Worm (Caenorhabditis elegans): ENCODE results near the gene aqp-7.
A peak's percentile ranks its signal among the peaks of the same experiment; 100 is the strongest.

aqp-7 gene

ce11 chrX:3035972-3036379 is 11.1 kb downstream of the aqp-7 start (continued):
- TF ChIP-seq F10E7.11 (tag; optimal IDR thresholded peaks at IDR 0.05) (peak; percentile 91), lir-1 (GFP tag; conservative IDR thresholded peaks at IDR 0.05) (peak; percentile 90), xnd-1 (tag; optimal IDR thresholded peaks at IDR 0.05) (no peak), attf-5 (GFP tag; optimal IDR thresholded peaks at IDR 0.05) (peak; percentile 85), ceh-58 (GFP tag; IDR thresholded peaks at IDR 0.05) (peak; percentile 89; the same call in 1 of the 2 replicates), egl-44 (GFP tag; IDR thresholded peaks at IDR 0.05) (peak; percentile 97), let-607 (tag; optimal IDR thresholded peaks at IDR 0.05) (peak; percentile 74 to 88), lin-40 (tag; optimal IDR thresholded peaks at IDR 0.05) (peak; percentile 97), mxl-1 (tag; optimal IDR thresholded peaks at IDR 0.05) (peak; percentile 97), nhr-120 (GFP tag; IDR thresholded peaks at IDR 0.05) (peak; percentile 90; the same call in 1 of the 2 replicates), snpc-1.1 (tag; optimal IDR thresholded peaks at IDR 0.05; ENCODE audit: insufficient read depth) (peak; percentile 84), F22D6.2 (tag; optimal IDR thresholded peaks at IDR 0.05) (peak; percentile 75), Y67H2A.10 (GFP tag; conservative IDR thresholded peaks at IDR 0.05) (peak; percentile 83), ccch-3 (GFP tag; optimal IDR thresholded peaks at IDR 0.05) (peak; percentile 81), ekl-4 (GFP tag; IDR thresholded peaks at IDR 0.05) (peak; percentile 93), ZK185.1 (tag; optimal IDR thresholded peaks at IDR 0.05; ENCODE audit: poor library complexity, severe bottlenecking) (peak; percentile 98), lsy-27 (tag; optimal IDR thresholded peaks at IDR 0.05; ENCODE audit: borderline replicate concordance, insufficient read depth) (peak; percentile 92), C06A6.2 (GFP tag; conservative IDR thresholded peaks at IDR 0.05) (peak; percentile 88), unc-130 (GFP tag; optimal IDR thresholded peaks at IDR 0.05) (peak; percentile 56), zfh-2 (GFP tag; conservative IDR thresholded peaks at IDR 0.05) (no peak), egl-18 (GFP tag; IDR thresholded peaks at IDR 0.05) (peak; percentile 93), unc-62 (GFP tag; optimal IDR thresholded peaks at IDR 0.05) (no peak), fkh-3 (tag; optimal IDR thresholded peaks at IDR 0.05) (peak; percentile 97), K12H6.12 (tag; optimal IDR thresholded peaks at IDR 0.05) (peak; percentile 83), die-1 (tag; optimal IDR thresholded peaks at IDR 0.05) (peak; percentile 98), ztf-26 (tag; optimal IDR thresholded peaks at IDR 0.05) (peak; percentile 93), rpc-1 (optimal IDR thresholded peaks at IDR 0.05) (peak; percentile 100), rpc-1 (tag; optimal IDR thresholded peaks at IDR 0.05) (peak; percentile 100), lsl-1 (GFP tag; optimal IDR thresholded peaks at IDR 0.05) (peak; percentile 43), ets-4 (GFP tag; optimal IDR thresholded peaks at IDR 0.05) (peak; percentile 55), B0261.1 (tag; optimal IDR thresholded peaks at IDR 0.05) (peak; percentile 100), cebp-2 (GFP tag; IDR thresholded peaks at IDR 0.05) (peak; percentile 97), T26A5.8 (tag; optimal IDR thresholded peaks at IDR 0.05) (peak; percentile 97), F55B11.4 (tag; optimal IDR thresholded peaks at IDR 0.05; ENCODE audit: borderline replicate concordance, insufficient read depth) (no peak), tbx-9 (tag; optimal IDR thresholded peaks at IDR 0.05; ENCODE audit: borderline replicate concordance) (peak; percentile 87), nfyb-1 (GFP tag; IDR thresholded peaks at IDR 0.05) (peak; percentile 98), bed-2 (GFP tag; IDR thresholded peaks at IDR 0.05) (peak; percentile 69; the same call in 1 of the 2 replicates), chd-7 (tag; optimal IDR thresholded peaks at IDR 0.05) (peak; percentile 96), bed-1 (GFP tag; IDR thresholded peaks at IDR 0.05) (peak; percentile 87; the same call in 1 of the 2 replicates), T07F8.4 (tag; optimal IDR thresholded peaks at IDR 0.05) (peak; percentile 93), madf-6 (GFP tag; IDR thresholded peaks at IDR 0.05) (peak; percentile 82), attf-6 (GFP tag; IDR thresholded peaks at IDR 0.05) (peak; percentile 89), ceh-79 (tag; optimal IDR thresholded peaks at IDR 0.05) (peak; percentile 98), ztf-25 (GFP tag; IDR thresholded peaks at IDR 0.05) (peak; percentile 99), ztf-28 (GFP tag; IDR thresholded peaks at IDR 0.05) (peak; percentile 97), tlf-1 (GFP tag; optimal IDR thresholded peaks at IDR 0.05) (peak; percentile 79)
